Worm (Caenorhabditis elegans) whole organism, early embryonic: ENCODE measurements around the gene pxl-1.
A peak's percentile ranks its signal among the peaks of the same experiment; 100 is the strongest.

Source experiments
- B0310.2 ChIP-seq: sonication (generic microtip); optimal IDR thresholded peaks from 2 replicates; lab custom pipeline; 2016; ENCODE audit warnings: mild to moderate bottlenecking, missing genetic modification characterization, missing compliant biosample characterization
- F13C5.2 ChIP-seq: sonication (generic microtip); optimal IDR thresholded peaks from 2 replicates; lab custom pipeline; 2017; ENCODE audit warnings: mild to moderate bottlenecking, missing genetic modification characterization, inconsistent platforms, missing compliant biosample characterization
- aly-1 ChIP-seq: sonication (generic microtip); optimal IDR thresholded peaks from 2 replicates; lab custom pipeline; 2016; ENCODE audit warnings: missing genetic modification characterization, missing compliant biosample characterization
- ama-1 ChIP-seq: fragments of 150-350 bp; optimal IDR thresholded peaks from 2 replicates; lab custom pipeline; 2014
- ceh-13 ChIP-seq: fragments of 200-800 bp; sonication (Bioruptor generic); optimal IDR thresholded peaks from 2 replicates; lab custom pipeline; 2018; ENCODE audit warnings: mild to moderate bottlenecking, missing genetic modification characterization, missing compliant biosample characterization
- ceh-36 ChIP-seq: sonication (generic microtip); optimal IDR thresholded peaks from 2 replicates; lab custom pipeline; 2016; ENCODE audit warnings: missing genetic modification characterization, inconsistent platforms, missing compliant biosample characterization
- ets-7 ChIP-seq: sonication (generic microtip); optimal IDR thresholded peaks from 2 replicates; lab custom pipeline; 2016; ENCODE audit warnings: missing genotype, missing genetic modification characterization, missing compliant biosample characterization
- flt-1 ChIP-seq: fragments of 200-800 bp; sonication (Bioruptor generic); IDR thresholded peaks from 2 replicates; pipeline ENCODE4 v1.3.6; 2022; ENCODE audit warnings: missing genetic modification characterization, missing compliant biosample characterization
- hmbx-1 ChIP-seq: sonication (generic microtip); optimal IDR thresholded peaks from 2 replicates; lab custom pipeline; 2016; ENCODE audit warnings: mild to moderate bottlenecking, missing genetic modification characterization, missing compliant biosample characterization
- hmg-4 ChIP-seq: fragments of 200-800 bp; sonication (Bioruptor generic); optimal IDR thresholded peaks from 2 replicates; lab custom pipeline; 2018; ENCODE audit warnings: mild to moderate bottlenecking, missing genetic modification characterization, missing compliant biosample characterization
- hnd-1 ChIP-seq: sonication (generic microtip); optimal IDR thresholded peaks from 2 replicates; lab custom pipeline; 2016; ENCODE audit warnings: missing genetic modification characterization, missing compliant biosample characterization
- pes-1 ChIP-seq: fragments of 200-800 bp; sonication (Bioruptor generic); IDR thresholded peaks from 2 replicates; pipeline ENCODE4 v1.3.6; 2022; ENCODE audit warnings: missing genetic modification reagents, missing genetic modification characterization, missing compliant biosample characterization
- scrt-1 ChIP-seq: fragments of 200-800 bp; sonication (Bioruptor generic); IDR thresholded peaks from 2 replicates; pipeline ENCODE4 v1.3.6; 2022; ENCODE audit warnings: missing genetic modification characterization, missing compliant biosample characterization
- sea-1 ChIP-seq: fragments of 200-800 bp; sonication (Bioruptor generic); conservative IDR thresholded peaks from 2 replicates; pipeline ENCODE4 v1.3.6; 2022; ENCODE audit warnings: missing genetic modification characterization, missing compliant biosample characterization
- tbx-11 ChIP-seq: fragments of 200-800 bp; sonication (Bioruptor generic); IDR thresholded peaks from 2 replicates; pipeline ENCODE4 v1.3.6; 2022; ENCODE audit warnings: missing genetic modification characterization, missing compliant biosample characterization
- tbx-37 ChIP-seq: fragments of 200-800 bp; sonication (Bioruptor generic); conservative IDR thresholded peaks from 2 replicates; pipeline ENCODE4 v1.3.6; 2022; ENCODE audit warnings: missing genetic modification reagents, missing genetic modification characterization, missing compliant biosample characterization
- tra-4 ChIP-seq: sonication (generic microtip); optimal IDR thresholded peaks from 2 replicates; lab custom pipeline; 2017; ENCODE audit warnings: missing genetic modification characterization, missing compliant biosample characterization

The pxl-1 gene

DNA sequence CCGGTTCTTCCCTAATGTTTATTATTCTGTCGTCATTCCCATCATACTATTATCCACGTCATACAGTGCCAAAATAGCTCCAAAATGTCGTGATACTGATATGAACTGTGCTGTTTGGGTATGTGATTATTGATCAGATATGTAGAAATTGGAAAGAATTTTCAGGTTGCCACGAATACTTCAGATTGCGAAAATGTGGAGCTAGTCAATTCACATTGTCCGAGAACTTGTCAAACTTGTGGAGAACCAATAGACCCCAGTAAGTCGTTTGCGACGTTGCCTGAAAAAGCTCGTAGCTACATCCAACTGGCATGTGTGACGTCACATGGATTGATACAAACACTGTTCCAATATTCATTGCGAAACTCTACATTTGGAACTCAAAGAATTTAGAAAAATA lies 11.4 kb downstream of the pxl-1 start:
- no peak for TF ChIP-seq tbx-11 (GFP tag; lab: Robert Waterston, UW)
- no peak for TF ChIP-seq ceh-36
- TF ChIP-seq ceh-13 (GFP tag; lab: Kevin White, UChicago): no peak
- no peak for TF ChIP-seq tbx-37 (GFP tag; lab: Robert Waterston, UW)
- TF ChIP-seq pes-1: no peak
- TF ChIP-seq B0310.2 (tag; lab: Kevin White, UChicago): no peak
- no peak for TF ChIP-seq hmbx-1 (tag; lab: Kevin White, UChicago)
- TF ChIP-seq ets-7 (tag; lab: Kevin White, UChicago): no peak
- no peak for TF ChIP-seq scrt-1 (GFP tag; lab: Robert Waterston, UW)
- TF ChIP-seq sea-1 (GFP tag; lab: Robert Waterston, UW): no peak
- TF ChIP-seq F13C5.2: no peak

DNA sequence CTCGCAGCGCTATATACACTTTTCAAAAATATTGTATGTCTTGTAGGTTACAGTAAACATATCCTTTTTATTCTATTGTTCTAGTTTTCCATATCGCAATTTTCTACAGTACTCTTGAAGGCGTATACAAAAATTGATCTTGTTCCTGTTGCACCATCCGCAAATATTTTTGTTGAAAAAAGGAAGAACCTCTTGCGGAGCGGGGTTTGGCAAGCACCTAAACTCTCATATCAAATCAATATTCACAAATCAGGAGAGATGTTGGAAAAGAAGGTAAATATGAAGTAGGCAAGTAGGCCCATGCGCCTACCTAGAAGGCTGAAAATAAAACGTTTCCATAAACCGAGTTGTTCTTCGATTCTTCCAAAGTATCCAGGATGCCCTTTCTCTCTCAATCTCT lies 11.8 kb downstream of the pxl-1 start, which contains the start of gene C28H8.5:
TSS of gene C28H8.5 (plus strand) at position 301 of the 400 bp plus-strand sequence.
- TF ChIP-seq flt-1 (GFP tag; lab: Robert Waterston, UW): no peak
- no peak for TF ChIP-seq hmg-4 (GFP tag; lab: Kevin White, UChicago)
- no peak for TF ChIP-seq F13C5.2
- no peak for TF ChIP-seq ama-1
- TF ChIP-seq ets-7 (tag; lab: Kevin White, UChicago): no peak
- no peak for TF ChIP-seq B0310.2 (tag; lab: Kevin White, UChicago)
- TF ChIP-seq tbx-11 (GFP tag; lab: Robert Waterston, UW): no peak
- TF ChIP-seq hnd-1 (tag; lab: Kevin White, UChicago): no peak
- TF ChIP-seq tbx-37 (GFP tag; lab: Robert Waterston, UW): no peak
- TF ChIP-seq ceh-36: no peak
- TF ChIP-seq tra-4 (tag; lab: Kevin White, UChicago): no peak
- no peak for TF ChIP-seq ceh-13 (GFP tag; lab: Kevin White, UChicago)
- no peak for TF ChIP-seq aly-1
- no peak for TF ChIP-seq sea-1 (GFP tag; lab: Robert Waterston, UW)
- no peak for TF ChIP-seq pes-1

DNA sequence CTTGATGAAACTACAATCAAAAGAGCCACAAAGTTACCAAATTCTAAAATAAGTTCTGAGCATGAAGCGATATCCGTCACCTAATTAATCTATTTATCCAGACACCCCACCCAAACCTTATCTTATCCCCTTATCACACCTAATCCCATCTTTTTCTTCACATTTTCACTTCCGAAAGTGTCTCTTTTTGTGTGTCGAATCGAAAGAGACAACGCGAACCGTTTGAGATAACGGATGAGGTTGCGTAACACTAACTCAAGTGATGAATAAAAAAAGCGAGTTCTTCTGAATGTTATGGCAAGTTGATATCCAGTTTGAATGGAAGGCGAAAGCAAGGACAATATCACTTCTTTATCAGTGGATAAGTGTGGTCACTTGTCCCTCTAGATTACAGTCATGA lies 12.3 kb downstream of the pxl-1 start:
- TF ChIP-seq F13C5.2 (no peak), aly-1 (no peak), ets-7 (tag; lab: Kevin White, UChicago) (no peak), scrt-1 (GFP tag; lab: Robert Waterston, UW) (no peak), tra-4 (tag; lab: Kevin White, UChicago) (no peak), hmg-4 (GFP tag; lab: Kevin White, UChicago) (no peak), hnd-1 (tag; lab: Kevin White, UChicago) (no peak), sea-1 (GFP tag; lab: Robert Waterston, UW) (no peak), flt-1 (GFP tag; lab: Robert Waterston, UW) (no peak), tbx-11 (GFP tag; lab: Robert Waterston, UW) (no peak), B0310.2 (tag; lab: Kevin White, UChicago) (no peak), pes-1 (no peak), tbx-37 (GFP tag; lab: Robert Waterston, UW) (no peak), ceh-36 (no peak), ceh-13 (GFP tag; lab: Kevin White, UChicago) (no peak), hmbx-1 (tag; lab: Kevin White, UChicago) (no peak), ama-1 (no peak)

DNA sequence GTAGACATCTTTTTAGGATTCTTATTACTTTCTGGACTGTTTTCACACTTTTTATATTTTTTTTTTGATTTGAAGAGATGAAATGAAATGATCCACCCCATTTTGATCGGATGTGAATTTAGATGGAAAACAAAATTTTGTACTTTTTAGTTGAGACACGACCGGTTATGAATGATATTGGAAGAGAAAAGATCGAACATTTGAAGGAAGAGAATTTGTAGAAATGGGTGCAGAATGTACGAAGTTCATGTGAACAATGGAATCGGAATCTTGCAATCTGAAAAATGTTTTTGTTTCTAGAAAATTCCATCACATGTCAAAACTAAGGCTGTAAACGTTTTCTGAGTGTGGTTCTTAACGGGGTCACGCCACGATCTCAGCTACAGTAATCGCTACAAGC lies 13.0 kb downstream of the pxl-1 start, which contains the start of gene F01F1.14:
TSS of gene F01F1.14 (minus strand) at position 101 of the 400 bp plus-strand sequence.
- TF ChIP-seq tra-4 (tag; lab: Kevin White, UChicago) (no peak), tbx-11 (GFP tag; lab: Robert Waterston, UW) (no peak), aly-1 (no peak), scrt-1 (GFP tag; lab: Robert Waterston, UW) (no peak), flt-1 (GFP tag; lab: Robert Waterston, UW) (no peak), tbx-37 (GFP tag; lab: Robert Waterston, UW) (no peak), ets-7 (tag; lab: Kevin White, UChicago) (no peak), ama-1 (no peak), hmg-4 (GFP tag; lab: Kevin White, UChicago) (no peak), sea-1 (GFP tag; lab: Robert Waterston, UW) (no peak), F13C5.2 (no peak)

DNA sequence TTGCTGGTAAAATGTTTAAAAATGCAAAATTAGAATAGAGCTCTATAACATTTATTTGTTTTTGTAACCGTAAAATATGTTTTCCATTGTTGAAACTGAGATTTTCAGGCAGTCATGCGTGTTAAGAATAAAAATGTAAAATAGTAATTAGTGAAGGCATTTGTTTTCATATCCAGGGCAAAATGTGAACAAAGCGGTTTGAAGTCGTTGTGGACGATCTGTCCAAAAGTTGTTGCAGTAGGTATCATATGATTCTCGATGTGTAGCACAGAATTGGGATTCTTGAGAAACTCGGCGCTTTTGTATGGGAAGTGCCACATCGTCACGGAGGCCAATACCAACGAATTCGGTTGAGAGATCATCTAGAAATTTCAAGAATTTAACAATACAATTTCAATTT lies 13.5 kb downstream of the pxl-1 start:
- TF ChIP-seq tbx-11 (GFP tag; lab: Robert Waterston, UW) (no peak), sea-1 (GFP tag; lab: Robert Waterston, UW) (no peak), ceh-13 (GFP tag; lab: Kevin White, UChicago) (no peak), scrt-1 (GFP tag; lab: Robert Waterston, UW) (no peak), pes-1 (no peak), ama-1 (peak; percentile 14)

DNA sequence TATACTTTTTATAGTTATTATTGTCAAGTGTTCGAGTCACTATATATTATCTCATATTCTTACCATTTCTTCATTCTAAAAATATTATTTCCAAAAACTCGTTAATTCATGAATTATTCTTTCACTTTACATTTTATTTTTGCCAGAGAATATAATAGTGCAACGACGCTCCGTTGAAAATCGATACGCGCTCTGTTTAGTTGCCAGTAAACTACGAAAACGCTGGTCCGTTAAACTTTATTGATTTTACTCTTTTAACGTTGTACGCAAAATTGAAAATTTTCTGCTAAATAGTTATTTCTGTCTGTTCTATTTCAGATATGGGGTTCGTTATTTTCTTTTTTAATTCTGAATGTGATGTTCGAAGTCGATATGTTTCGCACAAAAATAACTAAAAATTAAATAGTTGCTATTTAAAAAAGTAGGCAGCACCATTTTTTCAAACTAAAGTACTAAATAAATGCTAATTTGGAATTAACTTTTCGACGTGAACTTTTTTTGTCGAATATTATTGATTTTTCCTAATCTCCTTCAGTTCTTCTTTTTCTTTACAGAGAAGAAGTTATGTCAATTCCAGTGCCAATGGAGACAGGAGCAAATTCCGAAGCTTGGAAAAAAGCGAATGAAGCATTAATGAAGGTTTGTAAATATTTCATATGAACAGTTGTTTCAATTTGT lies 16.4 kb downstream of the pxl-1 start, which contains the start of gene hpo-10:
TSS of gene hpo-10 (plus strand) at position 199 of the 678 bp plus-strand sequence.
- TF ChIP-seq hmbx-1 (tag; lab: Kevin White, UChicago) (no peak), B0310.2 (tag; lab: Kevin White, UChicago) (no peak), ceh-13 (GFP tag; lab: Kevin White, UChicago) (no peak), tbx-37 (GFP tag; lab: Robert Waterston, UW) (no peak), F13C5.2 (no peak)

DNA sequence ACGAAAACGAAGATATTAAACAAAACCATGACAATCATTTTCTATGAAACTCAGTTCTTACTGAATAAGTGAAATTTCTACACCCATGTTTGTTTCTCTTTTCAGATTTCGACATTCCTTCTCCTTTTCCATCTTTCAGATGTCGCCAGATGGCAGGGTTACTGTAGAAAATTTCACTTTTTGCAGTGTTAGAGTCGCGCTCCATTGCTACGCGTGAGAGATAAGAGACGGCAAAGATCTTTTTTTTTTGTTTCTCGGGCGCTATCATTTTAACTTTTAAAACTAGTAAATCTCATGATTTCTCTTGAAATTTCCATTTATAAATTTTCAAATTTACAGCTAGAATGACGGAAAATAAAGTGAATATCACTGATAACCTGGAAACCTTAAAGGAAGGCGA lies 17.6 kb downstream of the pxl-1 start, which contains the start of the genes mig-21 and F01F1.2:
TSS of gene mig-21 (minus strand) at position 166 of the 400 bp plus-strand sequence.
TSS of gene F01F1.2 (plus strand) at position 340 of the 400 bp plus-strand sequence.
- TF ChIP-seq aly-1 (no peak), flt-1 (GFP tag; lab: Robert Waterston, UW) (no peak), F13C5.2 (no peak), tra-4 (tag; lab: Kevin White, UChicago) (no peak), tbx-11 (GFP tag; lab: Robert Waterston, UW) (no peak), ama-1 (no peak), pes-1 (no peak)
